Worm (Caenorhabditis elegans): Measurements from ENCODE around the gene ZC250.5.

Gene ZC250.5

DNA sequence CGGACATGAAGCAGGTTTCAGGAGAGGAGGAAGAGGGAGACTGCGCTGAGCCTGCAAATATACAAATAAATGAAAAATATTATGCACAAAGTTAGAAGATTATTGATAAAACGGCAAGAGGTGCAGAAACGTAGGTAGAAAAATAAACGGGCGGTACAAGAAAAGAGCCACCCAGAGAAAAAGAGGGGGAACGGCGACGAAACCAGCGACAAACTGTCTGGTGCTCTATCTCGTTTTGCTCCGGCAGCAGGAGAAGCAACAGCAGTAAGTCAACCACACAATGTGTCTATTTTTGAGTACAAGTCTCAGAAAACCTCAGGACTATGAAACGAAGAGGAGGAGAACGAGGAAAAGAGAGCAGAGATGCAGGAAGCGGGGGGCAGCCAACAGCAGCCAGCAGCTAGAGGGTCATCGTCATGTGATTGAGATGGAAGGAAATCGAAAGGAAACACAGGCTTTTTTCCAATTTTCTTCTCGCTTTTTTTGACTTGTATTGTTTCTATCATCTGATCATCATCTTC, 40.2 kb downstream of the ZC250.5 start, which contains the start of gene F26F12.3 (continued):
- TF ChIP-seq snpc-4 (GFP tag; optimal IDR thresholded peaks at IDR 0.05) = peak; percentile 34
- peak; percentile 8 to 36 (median 18) for TF ChIP-seq snpc-4 (tag; optimal IDR thresholded peaks at IDR 0.05)
- TF ChIP-seq egl-44 (GFP tag; IDR thresholded peaks at IDR 0.05) = peak; percentile 59; the same call in 1 of the 2 replicates
- no peak for TF ChIP-seq tbx-9 (tag; optimal IDR thresholded peaks at IDR 0.05; ENCODE audit: borderline replicate concordance)
- TF ChIP-seq lir-1 (GFP tag; conservative IDR thresholded peaks at IDR 0.05) = peak; percentile 38; the same call in 1 of the 2 replicates
- no peak for TF ChIP-seq cebp-2 (GFP tag; IDR thresholded peaks at IDR 0.05)
- no peak for TF ChIP-seq Y79H2A.3 (GFP tag; conservative IDR thresholded peaks at IDR 0.05)
- TF ChIP-seq lin-54 (GFP tag; optimal IDR thresholded peaks at IDR 0.05) = peak; percentile 26
- TF ChIP-seq die-1 (tag; optimal IDR thresholded peaks at IDR 0.05) = peak; percentile 47

DNA sequence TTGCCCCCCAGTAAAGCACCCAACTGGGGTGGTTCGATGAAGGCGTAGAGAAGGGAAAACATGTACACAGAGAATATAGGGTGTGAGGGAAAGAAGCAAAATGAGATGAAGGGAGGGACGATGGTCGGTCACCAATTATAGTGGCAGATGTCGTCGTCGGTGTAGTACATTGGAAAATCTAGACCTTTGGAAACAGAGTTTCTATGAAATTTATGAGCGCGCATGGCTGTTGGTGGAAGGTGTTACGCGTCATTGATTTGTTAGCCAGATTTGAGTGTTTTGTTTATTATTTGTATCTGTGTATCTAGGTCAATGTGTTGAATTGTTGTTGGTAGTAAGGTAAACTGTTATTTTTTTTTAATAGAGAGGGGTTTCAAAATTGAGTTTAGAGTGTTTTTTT, 41.2 kb downstream of the ZC250.5 start:
- TF ChIP-seq tbx-9 (tag; optimal IDR thresholded peaks at IDR 0.05; ENCODE audit: borderline replicate concordance) = no peak
- peak; percentile 19; the same call in 1 of the 2 replicates for TF ChIP-seq hmg-1.2 (GFP tag; IDR thresholded peaks at IDR 0.05)
- TF ChIP-seq madf-10 (tag; optimal IDR thresholded peaks at IDR 0.05) = no peak
- no peak for TF ChIP-seq madf-6 (GFP tag; IDR thresholded peaks at IDR 0.05)
- TF ChIP-seq dpl-1 (GFP tag; optimal IDR thresholded peaks at IDR 0.05) = no peak
- no peak for TF ChIP-seq B0035.1 (tag; optimal IDR thresholded peaks at IDR 0.05)
- 0 out of 2 replicates have a peak, but pooled peaks have one; percentile 29 for TF ChIP-seq dox-1 (GFP tag; IDR thresholded peaks at IDR 0.05)
- TF ChIP-seq let-607 (tag; optimal IDR thresholded peaks at IDR 0.05) = no peak
- TF ChIP-seq lin-26 (GFP tag; IDR thresholded peaks at IDR 0.05) = no peak

DNA sequence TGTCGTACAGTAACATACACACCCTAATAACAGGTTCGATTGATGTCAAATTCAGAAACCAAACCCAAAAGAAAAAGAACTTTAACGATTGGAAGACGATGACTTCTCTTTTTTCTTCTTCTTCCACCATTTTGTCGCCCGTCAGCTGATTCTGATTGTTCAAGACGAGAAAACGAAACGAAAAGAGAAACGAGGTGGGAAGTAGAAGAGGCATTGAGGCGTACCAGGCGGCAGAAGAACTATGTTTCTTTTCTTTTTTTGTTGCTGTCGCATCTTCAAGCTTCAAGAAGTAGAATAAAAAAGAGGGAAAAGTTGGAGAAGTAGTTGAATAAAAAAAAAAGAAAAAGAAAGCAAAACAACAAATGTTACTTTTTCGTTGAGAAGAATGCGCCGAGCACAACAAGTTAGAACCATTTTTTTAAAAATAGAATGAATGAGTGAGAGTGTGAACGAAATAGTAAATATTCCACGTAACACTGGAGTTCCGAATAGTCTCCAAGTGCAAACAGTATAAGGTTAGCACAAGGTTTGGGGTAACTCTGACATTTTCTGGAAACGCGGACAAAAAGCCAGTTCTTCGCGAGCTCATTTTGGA, 42.5 kb downstream of the ZC250.5 start:
- no peak for TF ChIP-seq chd-7 (tag; optimal IDR thresholded peaks at IDR 0.05)
- TF ChIP-seq K11D2.4 (GFP tag; IDR thresholded peaks at IDR 0.05) = 0 out of 2 replicates have a peak, but pooled peaks have one; percentile 34
- peak; percentile 35 for TF ChIP-seq lin-40 (tag; optimal IDR thresholded peaks at IDR 0.05)
- TF ChIP-seq cebp-1 (GFP tag; IDR thresholded peaks at IDR 0.05) = no peak
- TF ChIP-seq cebp-1 (tag; optimal IDR thresholded peaks at IDR 0.05) = peak; percentile 14
- TF ChIP-seq hmg-20 (GFP tag; IDR thresholded peaks at IDR 0.05) = no peak

DNA sequence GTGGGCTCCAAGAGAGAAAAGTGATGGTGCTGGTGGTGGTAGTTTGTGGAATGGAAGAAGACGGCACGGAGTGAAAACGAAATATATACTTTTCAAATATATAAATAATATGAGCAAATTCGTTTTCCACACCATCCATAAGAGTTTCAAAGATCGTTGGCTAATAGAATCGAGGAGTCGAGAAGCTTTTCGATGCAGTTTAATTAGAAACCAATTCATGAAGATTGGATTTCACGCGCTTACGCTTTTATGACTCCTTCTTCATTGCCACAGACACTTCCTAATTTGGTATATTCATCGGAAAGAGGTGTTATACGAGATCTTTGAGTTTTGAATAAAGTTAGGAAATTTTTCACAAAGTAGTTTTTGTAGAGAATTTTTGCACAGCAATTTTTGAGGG, 45.1 kb downstream of the ZC250.5 start:
- TF ChIP-seq egrh-3 (GFP tag; IDR thresholded peaks at IDR 0.05) = no peak
- TF ChIP-seq chd-7 (tag; optimal IDR thresholded peaks at IDR 0.05) = no peak
- no peak for TF ChIP-seq mel-28 (tag; optimal IDR thresholded peaks at IDR 0.05; ENCODE audit: borderline replicate concordance)
- no peak for TF ChIP-seq attf-5 (GFP tag; optimal IDR thresholded peaks at IDR 0.05)
- no peak for TF ChIP-seq him-1 (tag; optimal IDR thresholded peaks at IDR 0.05)
- no peak for TF ChIP-seq nfya-1 (tag; optimal IDR thresholded peaks at IDR 0.05; ENCODE audit: borderline replicate concordance, insufficient read depth)

DNA sequence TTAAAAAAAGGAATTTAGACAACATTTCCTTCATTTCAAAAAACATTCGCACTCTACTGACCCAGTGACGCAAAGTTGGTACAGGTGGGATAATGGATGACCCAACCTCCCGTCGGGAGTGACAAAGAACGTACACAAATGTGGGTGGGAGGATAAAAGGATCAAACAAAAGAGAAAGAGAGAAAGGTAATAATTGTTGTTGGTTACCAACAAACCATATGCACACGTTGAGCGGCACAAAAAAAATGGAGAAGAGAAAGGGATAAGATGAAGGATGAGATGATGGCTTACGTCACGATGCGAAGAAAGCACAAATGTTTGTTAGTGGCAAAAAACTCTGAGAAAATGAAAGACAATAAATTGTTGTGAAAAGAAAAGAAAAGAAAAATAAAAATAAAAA, 46.1 kb downstream of the ZC250.5 start:
- TF ChIP-seq chd-7 (tag; optimal IDR thresholded peaks at IDR 0.05) (no peak), madf-6 (GFP tag; IDR thresholded peaks at IDR 0.05) (no peak), snpc-1.3 (tag; optimal IDR thresholded peaks at IDR 0.05; ENCODE audit: insufficient read depth) (no peak), ztf-25 (GFP tag; IDR thresholded peaks at IDR 0.05) (no peak), tlf-1 (GFP tag; optimal IDR thresholded peaks at IDR 0.05) (no peak), unc-130 (GFP tag; optimal IDR thresholded peaks at IDR 0.05) (no peak), D2030.7 (GFP tag; IDR thresholded peaks at IDR 0.05) (no peak), K12H6.12 (tag; optimal IDR thresholded peaks at IDR 0.05) (peak; percentile 7)

All from whole organism, young adult.